Worm (Caenorhabditis elegans) whole organism, dauer: ENCODE results near the gene mbr-1.

Source experiments
- unc-62 ChIP-seq: sonication (generic microtip); optimal IDR thresholded peaks from 2 replicates; lab custom pipeline; 2017; ENCODE audit warnings: missing biosample characterization, missing genetic modification reagents, missing genetic modification characterization

Gene mbr-1

ce11 chrX:10721954-10722353 lies at the start of gene mbr-1:
Gene mbr-1, minus strand, starts transcription at chrX:10722054.
- TF ChIP-seq unc-62 (GFP tag; lab: Kevin White, UChicago): no peak

ce11 chrX:10770988-10771496 lies 49.2 kb upstream of the mbr-1 start:
- TF ChIP-seq unc-62 (GFP tag; lab: Kevin White, UChicago): no peak

DNA sequence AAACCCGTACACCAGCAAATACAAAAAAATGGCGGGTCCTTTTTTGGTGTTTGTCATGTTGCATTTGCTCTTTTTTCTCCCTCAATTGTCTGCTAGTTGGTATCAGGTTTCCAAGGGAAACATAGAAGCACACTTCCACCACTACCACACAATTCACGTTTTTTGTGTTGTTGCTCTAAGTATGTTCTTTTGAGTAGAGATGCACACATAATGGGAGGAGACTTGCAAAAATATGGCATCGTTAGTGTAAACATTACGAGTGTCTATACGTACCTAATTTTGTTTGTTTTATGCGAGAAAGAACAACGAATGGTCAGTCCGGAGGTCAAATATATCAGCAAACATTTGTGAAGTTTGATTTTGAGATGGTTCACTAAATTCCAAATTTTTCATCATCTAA lies 48.1 kb upstream of the mbr-1 start:
- no peak for TF ChIP-seq unc-62 (GFP tag; lab: Kevin White, UChicago)

DNA sequence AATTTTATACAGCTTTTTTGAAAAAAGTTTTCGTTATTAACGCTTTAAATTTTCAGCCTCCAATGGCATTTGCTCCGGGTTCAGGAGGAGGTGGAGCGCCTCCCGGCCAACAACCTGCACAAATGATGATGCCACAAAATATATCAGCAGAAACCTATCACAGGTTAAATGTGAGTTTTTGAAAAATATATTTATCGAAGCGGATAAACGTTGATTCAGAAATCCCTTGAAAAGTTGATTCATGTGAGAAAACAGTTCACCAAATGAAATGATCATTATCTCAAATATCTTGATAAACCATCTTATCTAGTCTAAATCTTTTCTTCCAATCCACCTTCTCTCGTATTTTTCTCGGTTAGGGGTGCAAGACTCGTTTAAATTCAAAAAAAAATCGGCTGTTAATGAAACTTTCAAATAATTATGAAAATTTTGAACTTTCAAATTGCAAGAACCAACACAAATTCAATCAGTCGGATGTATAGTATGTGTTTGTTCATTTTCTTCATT lies 47.4 kb upstream of the mbr-1 start, which contains the start of gene sma-9:
Gene sma-9, plus strand, starts transcription at position 51 of the 507 bp plus-strand sequence.
- TF ChIP-seq unc-62 (GFP tag; lab: Kevin White, UChicago): no peak

DNA sequence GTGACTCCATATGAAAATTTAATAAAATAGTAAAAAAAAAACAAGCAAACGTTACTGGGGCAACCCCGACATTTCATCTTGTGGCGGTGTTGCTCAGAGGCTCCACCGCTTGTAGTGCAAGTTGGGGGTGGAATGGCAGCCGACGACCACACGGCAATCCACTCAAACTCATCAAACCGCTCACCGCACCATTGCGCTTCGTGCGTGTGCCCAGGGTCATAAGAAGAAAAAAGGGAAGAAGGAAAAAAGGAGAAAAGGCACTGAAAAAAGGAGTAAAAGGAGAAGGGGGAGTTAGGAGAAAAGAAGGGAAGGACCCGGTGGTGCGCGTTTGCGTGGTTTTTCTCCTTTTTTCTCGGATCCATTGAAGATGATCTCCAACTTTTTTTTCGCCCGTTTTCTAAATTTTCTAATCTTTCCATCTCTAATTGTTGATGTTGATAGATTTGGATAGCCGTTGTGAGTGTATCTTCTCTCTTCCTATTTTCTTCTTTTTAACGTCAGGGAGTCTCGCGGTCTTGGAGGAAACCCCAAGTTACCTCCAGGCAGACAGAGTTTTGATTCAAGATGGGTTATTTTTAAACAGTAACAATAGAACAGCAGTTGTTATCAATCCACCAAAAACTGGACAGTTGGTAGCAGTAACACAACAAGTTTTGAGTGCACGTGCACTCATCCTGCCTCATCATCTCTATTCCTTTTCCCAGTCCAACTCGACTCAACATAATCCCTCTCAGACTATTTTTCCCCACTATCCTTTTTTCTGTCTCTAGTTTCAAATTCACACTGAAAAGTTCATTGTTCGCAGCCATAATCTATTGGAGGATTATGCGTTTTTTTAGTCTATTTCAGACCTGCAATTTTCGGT lies 46.7 kb upstream of the mbr-1 start:
- no peak for TF ChIP-seq unc-62 (GFP tag; lab: Kevin White, UChicago)

DNA sequence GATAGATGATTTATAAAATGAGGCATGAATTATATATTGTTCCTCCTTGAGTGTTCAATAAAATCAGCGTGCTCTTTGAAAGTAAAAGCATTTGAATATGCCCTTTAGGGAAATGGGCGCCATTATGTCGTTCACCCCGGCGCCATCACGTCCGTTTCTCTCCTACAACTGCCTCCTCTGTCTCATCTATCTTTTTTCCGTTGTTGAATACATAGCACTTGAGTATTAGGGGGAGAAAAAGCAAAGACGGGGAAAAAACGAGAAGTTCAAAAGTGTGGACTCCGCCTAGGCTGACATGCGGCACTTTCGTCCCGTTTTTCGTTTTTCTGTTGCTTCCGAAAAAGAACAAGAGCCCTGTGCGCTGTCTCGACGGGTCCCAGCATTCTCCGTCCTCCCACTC lies 45.8 kb upstream of the mbr-1 start:
- TF ChIP-seq unc-62 (GFP tag; lab: Kevin White, UChicago): no peak

DNA sequence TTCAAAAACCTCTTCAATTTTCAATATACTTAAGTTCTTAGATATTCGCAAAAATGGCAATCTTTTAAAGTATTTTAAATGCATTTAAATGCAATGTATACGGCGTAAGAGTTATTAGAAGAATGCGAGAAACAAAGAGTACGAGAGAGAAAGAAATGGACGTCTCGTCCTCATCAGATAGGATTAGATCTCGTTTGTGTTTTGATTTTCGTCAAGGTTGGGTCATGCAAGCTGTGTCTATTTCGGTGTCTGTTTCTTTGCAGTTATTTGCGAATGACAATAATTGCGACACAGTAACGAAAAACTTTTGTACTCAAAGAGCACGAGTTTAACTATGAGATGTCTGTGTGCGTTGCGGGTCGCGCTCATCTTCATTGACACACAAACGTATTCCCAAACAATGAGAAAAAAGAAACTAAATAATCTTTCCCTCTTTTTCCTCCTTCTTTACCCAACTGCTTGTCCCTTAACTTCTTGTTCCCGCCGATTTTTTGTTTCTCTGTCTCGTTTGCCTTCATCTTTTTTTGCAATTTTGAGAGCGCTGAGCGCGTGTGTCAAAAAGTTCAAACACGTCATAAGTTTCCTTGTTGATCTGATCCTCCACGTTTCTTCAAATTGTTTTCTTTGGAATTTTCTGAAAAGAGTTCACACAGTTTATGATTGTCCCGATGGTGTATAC lies 45.3 kb upstream of the mbr-1 start:
- TF ChIP-seq unc-62 (GFP tag; lab: Kevin White, UChicago): no peak

- TF ChIP-seq unc-62 (GFP tag; lab: Kevin White, UChicago): no peak
Measured at ce11 chrX:10766123-10766622, 44.3 kb upstream of the mbr-1 start.

ce11 chrX:10763383-10763782 lies 41.5 kb upstream of the mbr-1 start:
- TF ChIP-seq unc-62 (GFP tag; lab: Kevin White, UChicago): no peak

- no peak for TF ChIP-seq unc-62 (GFP tag; lab: Kevin White, UChicago)
Measured at ce11 chrX:10760958-10761357, 39.1 kb upstream of the mbr-1 start.

ce11 chrX:10758453-10758852 lies 36.6 kb upstream of the mbr-1 start:
- TF ChIP-seq unc-62 (GFP tag; lab: Kevin White, UChicago): no peak

ce11 chrX:10757608-10758007 lies 35.8 kb upstream of the mbr-1 start, which contains the start of gene R07A4.4:
Gene R07A4.4, minus strand, starts transcription at chrX:10757708.
- no peak for TF ChIP-seq unc-62 (GFP tag; lab: Kevin White, UChicago)

- TF ChIP-seq unc-62 (GFP tag; lab: Kevin White, UChicago): no peak
Measured at ce11 chrX:10756185-10756584, 34.3 kb upstream of the mbr-1 start.

- no peak for TF ChIP-seq unc-62 (GFP tag; lab: Kevin White, UChicago)
Measured at ce11 chrX:10754532-10754931, 32.7 kb upstream of the mbr-1 start.

ce11 chrX:10753403-10753802 lies 31.5 kb upstream of the mbr-1 start, which contains the start of gene R07A4.3:
Gene R07A4.3, plus strand, starts transcription at chrX:10753703.
- no peak for TF ChIP-seq unc-62 (GFP tag; lab: Kevin White, UChicago)

DNA sequence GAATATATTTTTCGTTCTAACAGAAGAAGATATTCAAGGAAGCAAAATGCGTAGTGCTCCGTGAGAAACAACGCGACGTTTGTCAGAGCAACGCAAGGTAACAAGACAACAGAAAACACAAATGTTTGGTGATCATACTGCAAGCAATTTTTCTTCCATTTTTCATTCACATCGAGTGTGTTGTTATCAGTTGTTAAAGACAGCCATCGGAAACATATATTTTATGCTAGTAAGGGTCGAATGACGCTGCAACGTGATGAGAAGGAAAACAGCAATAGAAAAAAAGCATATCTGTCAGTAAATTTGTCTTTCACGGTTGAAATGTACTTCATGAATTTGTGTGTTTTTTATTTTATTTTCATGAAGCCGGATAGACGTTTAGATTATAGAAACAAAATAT lies 26.3 kb upstream of the mbr-1 start:
- TF ChIP-seq unc-62 (GFP tag; lab: Kevin White, UChicago): no peak
